Worm (Caenorhabditis elegans) whole organism, L2 larva: ENCODE measurements around the gene nape-1.
A peak's percentile ranks its signal among the peaks of the same experiment; 100 is the strongest.

Experiments used
- F13H6.1 ChIP-seq: sonication (generic microtip); optimal IDR thresholded peaks from 2 replicates; lab custom pipeline; 2016; ENCODE audit warnings: missing genetic modification characterization, missing compliant biosample characterization
- Y55F3AM.14 ChIP-seq: fragments of 200-800 bp; sonication (Bioruptor generic); optimal IDR thresholded peaks from 2 replicates; lab custom pipeline; 2018; ENCODE audit warnings: mild to moderate bottlenecking, missing genetic modification characterization, missing compliant biosample characterization
- ZK546.5 ChIP-seq: sonication (generic microtip); optimal IDR thresholded peaks from 2 replicates; lab custom pipeline; 2017; ENCODE audit warnings: missing biosample characterization, missing genetic modification characterization
- alr-1 ChIP-seq: fragments of 150-350 bp; optimal IDR thresholded peaks from 2 replicates; lab custom pipeline; 2014; ENCODE audit warnings: missing biosample characterization, missing genetic modification characterization
- aly-2 ChIP-seq: fragments of 150-350 bp; optimal IDR thresholded peaks from 2 replicates; lab custom pipeline; 2014; ENCODE audit warnings: missing biosample characterization, missing genetic modification characterization
- ama-1 ChIP-seq: fragments of 150-350 bp; optimal IDR thresholded peaks from 2 replicates; lab custom pipeline; 2018; ENCODE audit warnings: inconsistent platforms
- blmp-1 ChIP-seq: sonication (generic microtip); optimal IDR thresholded peaks from 2 replicates; lab custom pipeline; 2017; ENCODE audit warnings: missing genetic modification characterization, mild to moderate bottlenecking, missing compliant biosample characterization, antibody characterized with exemption, moderate library complexity; ENCODE audit not compliant: insufficient read depth
- ceh-16 ChIP-seq: fragments of 150-350 bp; optimal IDR thresholded peaks from 2 replicates; lab custom pipeline; 2014; ENCODE audit warnings: missing biosample characterization, missing genetic modification characterization
- ceh-82 ChIP-seq: fragments of 150-350 bp; optimal IDR thresholded peaks from 2 replicates; lab custom pipeline; 2014; ENCODE audit warnings: missing biosample characterization, missing genetic modification characterization
- crh-2 ChIP-seq: sonication (generic microtip); optimal IDR thresholded peaks from 2 replicates; lab custom pipeline; 2017; ENCODE audit warnings: missing biosample characterization, missing genetic modification characterization
- dmd-4 ChIP-seq: sonication (generic microtip); optimal IDR thresholded peaks from 2 replicates; lab custom pipeline; 2017; ENCODE audit warnings: missing biosample characterization, missing genetic modification characterization
- egl-27 ChIP-seq: sonication (generic microtip); optimal IDR thresholded peaks from 3 replicates; lab custom pipeline; 2017; ENCODE audit warnings: missing biosample characterization, missing genetic modification reagents, missing genetic modification characterization
- elt-1 ChIP-seq: fragments of 150-350 bp; optimal IDR thresholded peaks from 2 replicates; lab custom pipeline; 2014; ENCODE audit warnings: missing biosample characterization, missing genetic modification characterization
- elt-3 ChIP-seq: sonication (generic microtip); optimal IDR thresholded peaks from 2 replicates; lab custom pipeline; 2017; ENCODE audit warnings: missing biosample characterization, missing genetic modification characterization
- fos-1 ChIP-seq: fragments of 150-350 bp; optimal IDR thresholded peaks from 2 replicates; lab custom pipeline; 2014; ENCODE audit warnings: missing biosample characterization, missing genetic modification characterization
- gmeb-1 ChIP-seq: fragments of 150-350 bp; optimal IDR thresholded peaks from 2 replicates; lab custom pipeline; 2014; ENCODE audit warnings: missing biosample characterization, missing genetic modification characterization
- lin-11 ChIP-seq: fragments of 150-350 bp; sonication (generic microtip); optimal IDR thresholded peaks from 2 replicates; lab custom pipeline; 2014; ENCODE audit warnings: missing biosample characterization, missing genetic modification characterization, inconsistent platforms, mixed read lengths
- lin-13 ChIP-seq: fragments of 150-350 bp; optimal IDR thresholded peaks from 2 replicates; lab custom pipeline; 2014; ENCODE audit warnings: missing biosample characterization, missing genetic modification reagents, missing genetic modification characterization
- lsy-2 ChIP-seq, 2 experiments: fragments of 150-350 bp in 1 of 2; sonication (generic microtip) in 1 of 2; optimal IDR thresholded peaks; 2 replicates each; lab custom pipeline; 2014 to 2017; ENCODE audit warnings: missing biosample characterization in 2 of 2, missing genetic modification characterization in 2 of 2
- mab-5 ChIP-seq: fragments of 150-350 bp; optimal IDR thresholded peaks from 2 replicates; lab custom pipeline; 2014; ENCODE audit warnings: missing biosample characterization, missing genetic modification characterization
- nhr-10 ChIP-seq: sonication (generic microtip); optimal IDR thresholded peaks from 2 replicates; lab custom pipeline; 2017; ENCODE audit warnings: missing biosample characterization, missing genetic modification characterization
- nhr-12 ChIP-seq: fragments of 150-350 bp; optimal IDR thresholded peaks from 2 replicates; lab custom pipeline; 2014; ENCODE audit warnings: missing biosample characterization, missing genetic modification characterization
- nhr-129 ChIP-seq: fragments of 150-350 bp; optimal IDR thresholded peaks from 2 replicates; lab custom pipeline; 2014; ENCODE audit warnings: missing biosample characterization, missing genetic modification characterization
- nhr-21 ChIP-seq: fragments of 150-350 bp; optimal IDR thresholded peaks from 2 replicates; lab custom pipeline; 2014; ENCODE audit warnings: missing biosample characterization, missing genetic modification characterization
- nhr-25 ChIP-seq: fragments of 150-350 bp; sonication (generic microtip); optimal IDR thresholded peaks from 3 replicates; lab custom pipeline; 2014; ENCODE audit warnings: missing biosample characterization, missing genetic modification characterization
- nhr-6 ChIP-seq: fragments of 150-350 bp; optimal IDR thresholded peaks from 2 replicates; lab custom pipeline; 2014; ENCODE audit warnings: missing biosample characterization, missing genetic modification characterization
- nhr-77 ChIP-seq: fragments of 150-350 bp; optimal IDR thresholded peaks from 2 replicates; lab custom pipeline; 2014; ENCODE audit warnings: missing biosample characterization, missing genetic modification characterization
- sem-4 ChIP-seq: fragments of 150-350 bp; optimal IDR thresholded peaks from 2 replicates; lab custom pipeline; 2014; ENCODE audit warnings: missing biosample characterization, missing genetic modification reagents, missing genetic modification characterization
- skn-1 ChIP-seq: sonication (generic microtip); optimal IDR thresholded peaks from 2 replicates; lab custom pipeline; 2017; ENCODE audit warnings: missing biosample characterization, missing genetic modification characterization
- sma-9 ChIP-seq, 2 experiments: fragments of 150-350 bp in 1 of 2; sonication (generic microtip) in 1 of 2; optimal IDR thresholded peaks; 2 replicates each; lab custom pipeline; 2014 to 2016; ENCODE audit warnings: missing genetic modification characterization in 2 of 2, mild to moderate bottlenecking in 1 of 2, missing biosample characterization in 1 of 2, missing compliant biosample characterization in 1 of 2, missing genetic modification reagents in 1 of 2, moderate library complexity in 1 of 2
- snpc-4 ChIP-seq: fragments of 150-350 bp; optimal IDR thresholded peaks from 2 replicates; lab custom pipeline; 2014; ENCODE audit warnings: missing biosample characterization, missing genetic modification characterization
- unc-55 ChIP-seq: fragments of 150-350 bp; sonication (generic microtip); optimal IDR thresholded peaks from 3 replicates; lab custom pipeline; 2014; ENCODE audit warnings: missing biosample characterization, missing genetic modification reagents, missing genetic modification characterization
- unc-62 ChIP-seq: fragments of 150-350 bp; optimal IDR thresholded peaks from 2 replicates; lab custom pipeline; 2014; ENCODE audit warnings: missing biosample characterization, missing genetic modification reagents, missing genetic modification characterization
- zag-1 ChIP-seq: fragments of 150-350 bp; optimal IDR thresholded peaks from 2 replicates; lab custom pipeline; 2014; ENCODE audit warnings: missing biosample characterization, missing genetic modification characterization
- ztf-4 ChIP-seq: fragments of 150-350 bp; optimal IDR thresholded peaks from 2 replicates; lab custom pipeline; 2014; ENCODE audit warnings: missing biosample characterization, missing genetic modification characterization

The nape-1 gene

ce11 chrIV:3759823-3760222, 19.1 kb upstream of the nape-1 start:
- no peak for TF ChIP-seq elt-3
- no peak for TF ChIP-seq unc-62 (GFP tag; lab: Kevin White, UChicago)
- no peak for TF ChIP-seq nhr-77 (tag; lab: Kevin White, UChicago)
- no peak for TF ChIP-seq zag-1 (tag; lab: Kevin White, UChicago)
- no peak for TF ChIP-seq unc-55 (GFP tag; lab: Kevin White, UChicago)
- no peak for TF ChIP-seq ceh-16
- no peak for TF ChIP-seq lsy-2 (tag; optimal IDR thresholded peaks at IDR 0.05; lab: Kevin White, UChicago)
- TF ChIP-seq nhr-21 (tag; lab: Kevin White, UChicago) = no peak
- no peak for TF ChIP-seq nhr-10 (tag; lab: Kevin White, UChicago)
- no peak for TF ChIP-seq nhr-25 (tag; lab: Kevin White, UChicago)
- TF ChIP-seq lin-13 (GFP tag; lab: Kevin White, UChicago) = no peak
- no peak for TF ChIP-seq ztf-4
- TF ChIP-seq sem-4 (tag; lab: Kevin White, UChicago) = no peak
- TF ChIP-seq egl-27 (tag; lab: Kevin White, UChicago) = no peak
- TF ChIP-seq mab-5 (tag; lab: Kevin White, UChicago) = no peak
- TF ChIP-seq dmd-4 (tag; lab: Kevin White, UChicago) = no peak

- no peak for TF ChIP-seq gmeb-1 (tag; lab: Kevin White, UChicago)
- TF ChIP-seq alr-1 = no peak
- no peak for TF ChIP-seq ZK546.5 (tag; lab: Kevin White, UChicago)
- TF ChIP-seq crh-2 = no peak
- TF ChIP-seq elt-3 = no peak
- TF ChIP-seq snpc-4 (tag; lab: Kevin White, UChicago) = no peak
- no peak for TF ChIP-seq Y55F3AM.14
- TF ChIP-seq nhr-12 (tag; lab: Kevin White, UChicago) = no peak
- TF ChIP-seq unc-55 (GFP tag; lab: Kevin White, UChicago) = no peak
- no peak for TF ChIP-seq mab-5 (tag; lab: Kevin White, UChicago)
- no peak for TF ChIP-seq lin-13 (GFP tag; lab: Kevin White, UChicago)
- no peak for TF ChIP-seq nhr-10 (tag; lab: Kevin White, UChicago)
- TF ChIP-seq skn-1 (tag; lab: Kevin White, UChicago) = no peak
- TF ChIP-seq unc-62 (GFP tag; lab: Kevin White, UChicago) = no peak
- no peak for TF ChIP-seq lin-11 (tag; lab: Kevin White, UChicago)
- TF ChIP-seq sem-4 (tag; lab: Kevin White, UChicago) = no peak
- no peak for TF ChIP-seq nhr-6 (tag; lab: Kevin White, UChicago)
- TF ChIP-seq sma-9 (GFP tag; optimal IDR thresholded peaks at IDR 0.05; lab: Kevin White, UChicago) = no peak
- no peak for TF ChIP-seq sma-9 (tag; optimal IDR thresholded peaks at IDR 0.05; lab: Kevin White, UChicago)
These were observed 15.2 kb upstream of the nape-1 start, which contains the start of gene best-20 for ce11 chrIV:3755921-3756320. Gene best-20, plus strand, starts transcription at chrIV:3756221.

DNA sequence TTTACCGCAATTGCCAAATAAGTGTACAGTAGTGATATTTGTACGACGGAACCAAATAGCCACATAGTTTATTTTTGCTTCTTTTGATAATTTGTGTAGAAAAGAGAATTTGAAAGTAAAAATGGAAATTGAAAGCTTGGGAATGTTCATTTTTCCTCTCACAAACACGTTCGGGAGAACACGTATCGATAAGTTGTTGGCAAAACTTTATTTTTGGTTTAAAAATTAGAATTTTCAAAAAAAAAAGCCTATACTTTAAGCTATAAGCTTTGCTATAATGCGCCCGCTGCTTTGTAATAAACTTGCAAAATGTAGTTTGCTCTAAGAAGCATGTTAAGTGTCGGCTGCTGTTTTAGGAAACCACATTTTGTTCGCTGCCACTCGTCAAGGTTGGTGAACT, 14.7 kb upstream of the nape-1 start, which contains the start of gene Y37E11AR.7:
TSS of gene Y37E11AR.7 (minus strand) at position 101 of the 400 bp plus-strand sequence.
- no peak for TF ChIP-seq elt-1 (tag; lab: Kevin White, UChicago)
- no peak for TF ChIP-seq gmeb-1 (tag; lab: Kevin White, UChicago)
- no peak for TF ChIP-seq unc-55 (GFP tag; lab: Kevin White, UChicago)

DNA sequence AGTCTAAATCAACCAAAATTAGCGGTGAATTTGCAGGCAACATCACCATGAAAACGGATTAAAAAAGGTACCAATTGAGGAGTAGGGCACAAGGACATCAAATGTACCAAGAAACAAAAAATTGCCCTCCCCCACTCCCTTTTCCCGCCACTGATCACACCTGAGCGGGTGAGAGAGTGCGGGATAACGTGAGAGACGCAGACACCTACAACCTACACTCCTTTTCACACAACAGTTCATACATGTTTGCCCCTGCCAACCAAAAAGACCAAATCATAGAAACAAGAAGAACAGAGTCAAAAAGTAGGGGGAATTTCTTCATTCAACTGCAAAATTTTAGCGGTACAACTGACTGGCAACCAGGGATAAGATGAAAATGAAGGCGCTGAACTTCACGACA, 11.6 kb upstream of the nape-1 start:
- TF ChIP-seq lin-11 (tag; lab: Kevin White, UChicago) (no peak), nhr-10 (tag; lab: Kevin White, UChicago) (no peak), nhr-129 (tag; lab: Kevin White, UChicago) (peak; percentile 17), elt-3 (no peak), lin-13 (GFP tag; lab: Kevin White, UChicago) (no peak)

DNA sequence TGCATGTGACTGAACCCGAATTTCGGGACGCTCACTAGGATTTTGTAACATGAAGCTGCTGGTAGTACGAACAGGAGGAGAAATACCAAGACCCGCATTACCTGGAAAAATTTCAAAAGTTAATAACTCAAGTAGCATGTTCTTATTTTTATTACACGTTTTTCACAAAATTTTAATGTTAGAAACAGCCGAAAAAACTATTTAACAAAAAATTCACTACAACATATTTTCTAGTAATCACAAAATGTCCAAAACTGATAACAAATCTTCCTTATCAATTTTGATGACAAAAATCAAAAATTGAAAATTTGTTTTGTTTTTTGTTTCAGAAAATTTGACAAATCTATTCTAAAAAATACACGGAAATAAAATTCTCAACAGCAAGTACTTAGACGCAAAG, 10.3 kb upstream of the nape-1 start, which contains the start of gene ugt-45:
TSS of gene ugt-45 (minus strand) at position 101 of the 400 bp plus-strand sequence.
- TF ChIP-seq nhr-129 (tag; lab: Kevin White, UChicago) = no peak
- TF ChIP-seq ama-1 (lab: Kevin White, UChicago) = no peak
- TF ChIP-seq, all 48 proteins: peak for 0

ce11 chrIV:3745806-3746205, 5.1 kb upstream of the nape-1 start:
- TF ChIP-seq nhr-21 (tag; lab: Kevin White, UChicago) = no peak
- TF ChIP-seq blmp-1 (tag; lab: Kevin White, UChicago) = no peak
- TF ChIP-seq sem-4 (tag; lab: Kevin White, UChicago) = no peak
- no peak for TF ChIP-seq nhr-12 (tag; lab: Kevin White, UChicago)
- no peak for TF ChIP-seq fos-1 (tag; lab: Kevin White, UChicago)
- no peak for TF ChIP-seq gmeb-1 (tag; lab: Kevin White, UChicago)
- no peak for TF ChIP-seq ceh-16
- no peak for TF ChIP-seq aly-2 (tag; lab: Kevin White, UChicago)
- TF ChIP-seq F13H6.1 = no peak
- no peak for TF ChIP-seq ceh-82
- TF ChIP-seq crh-2 = no peak
- TF ChIP-seq nhr-129 (tag; lab: Kevin White, UChicago) = no peak
- TF ChIP-seq skn-1 (tag; lab: Kevin White, UChicago) = no peak
